Fruit fly (Drosophila melanogaster) whole organism, adult: Measurements from ENCODE around the gene CG43127.

Source experiments
- CG11617 ChIP-seq: fragments of 200-800 bp; sonication (Bioruptor generic); optimal IDR thresholded peaks from 2 replicates; lab custom pipeline; 2017; ENCODE audit warnings: mild to moderate bottlenecking, missing biosample characterization, missing genetic modification reagents, missing genetic modification characterization
- CG12768 ChIP-seq: fragments of 200-800 bp; sonication (Bioruptor generic); optimal IDR thresholded peaks from 2 replicates; lab custom pipeline; 2017; ENCODE audit warnings: missing biosample characterization, missing genetic modification characterization, mild to moderate bottlenecking, moderate library complexity, missing genetic modification reagents
- CG14711 ChIP-seq: fragments of 200-800 bp; sonication (Bioruptor generic); optimal IDR thresholded peaks from 2 replicates; lab custom pipeline; 2018; ENCODE audit warnings: missing biosample characterization, mild to moderate bottlenecking, missing genetic modification characterization, moderate library complexity
- CG1620 ChIP-seq: fragments of 200-800 bp; sonication (Bioruptor generic); optimal IDR thresholded peaks from 2 replicates; lab custom pipeline; 2016; ENCODE audit warnings: missing biosample characterization, missing genetic modification characterization
- CG33017 ChIP-seq: fragments of 200-800 bp; sonication (Bioruptor generic); optimal IDR thresholded peaks from 2 replicates; lab custom pipeline; 2018; ENCODE audit warnings: missing biosample characterization, mild to moderate bottlenecking, missing genetic modification characterization, moderate library complexity
- CG5204 ChIP-seq: fragments of 200-800 bp; sonication (Bioruptor generic); optimal IDR thresholded peaks from 2 replicates; lab custom pipeline; 2016; ENCODE audit warnings: missing biosample characterization, missing genetic modification characterization
- CG7045 ChIP-seq: fragments of 200-800 bp; sonication (Bioruptor generic); optimal IDR thresholded peaks from 2 replicates; lab custom pipeline; 2017; ENCODE audit warnings: missing biosample characterization, mild to moderate bottlenecking, missing genetic modification characterization
- CG7101 ChIP-seq: fragments of 200-800 bp; sonication (Bioruptor generic); optimal IDR thresholded peaks from 2 replicates; lab custom pipeline; 2018; ENCODE audit warnings: missing biosample characterization, mild to moderate bottlenecking, missing genetic modification characterization, moderate library complexity
- Clk ChIP-seq: fragments of 200-800 bp; sonication (Bioruptor generic); optimal IDR thresholded peaks from 2 replicates; lab custom pipeline; 2017; ENCODE audit warnings: missing biosample characterization, missing genetic modification characterization
- Crg-1 ChIP-seq: fragments of 200-800 bp; sonication (Bioruptor generic); optimal IDR thresholded peaks from 2 replicates; lab custom pipeline; 2016; ENCODE audit warnings: missing biosample characterization, missing genetic modification characterization
- Hr96 ChIP-seq: fragments of 200-800 bp; sonication (Bioruptor generic); optimal IDR thresholded peaks from 2 replicates; lab custom pipeline; 2016; ENCODE audit warnings: missing biosample characterization, missing genetic modification characterization
- Mnt ChIP-seq: fragments of 200-800 bp; sonication (Bioruptor generic); optimal IDR thresholded peaks from 2 replicates; lab custom pipeline; 2016; ENCODE audit warnings: missing biosample characterization, mild to moderate bottlenecking, missing genetic modification characterization
- bab1 ChIP-seq: fragments of 200-800 bp; sonication (Bioruptor generic); optimal IDR thresholded peaks from 3 replicates; lab custom pipeline; 2019; ENCODE audit warnings: missing biosample characterization, mild to moderate bottlenecking, missing genetic modification characterization, moderate library complexity
- cic ChIP-seq: fragments of 200-800 bp; sonication (Bioruptor generic); optimal IDR thresholded peaks from 2 replicates; lab custom pipeline; 2017; ENCODE audit warnings: missing biosample characterization, mild to moderate bottlenecking, missing genetic modification characterization, moderate library complexity
- cnc ChIP-seq, 2 experiments: fragments of >200 bp; optimal IDR thresholded peaks; 2 replicates each; lab custom pipeline; 2017
- kay ChIP-seq: fragments of 200-800 bp; sonication (Bioruptor generic); peaks from one replicate; lab custom pipeline; 2016; ENCODE audit warnings: missing biosample characterization, missing genetic modification characterization, borderline replicate concordance
- ovo ChIP-seq: fragments of 200-800 bp; sonication (Bioruptor generic); optimal IDR thresholded peaks from 2 replicates; lab custom pipeline; 2016; ENCODE audit warnings: missing biosample characterization, missing genetic modification characterization
- pad ChIP-seq: fragments of 200-800 bp; sonication (Bioruptor generic); optimal IDR thresholded peaks from 3 replicates; lab custom pipeline; 2017; ENCODE audit warnings: missing biosample characterization, missing genetic modification characterization, mild to moderate bottlenecking, moderate library complexity, missing genetic modification reagents
- tj ChIP-seq: fragments of 200-800 bp; sonication (Bioruptor generic); optimal IDR thresholded peaks from 3 replicates; lab custom pipeline; 2017; ENCODE audit warnings: missing biosample characterization, mild to moderate bottlenecking, missing genetic modification characterization, moderate library complexity
- toe ChIP-seq: fragments of 200-800 bp; sonication (Bioruptor generic); optimal IDR thresholded peaks from 2 replicates; lab custom pipeline; 2016; ENCODE audit warnings: missing biosample characterization, missing genetic modification characterization

Gene CG43127

DNA sequence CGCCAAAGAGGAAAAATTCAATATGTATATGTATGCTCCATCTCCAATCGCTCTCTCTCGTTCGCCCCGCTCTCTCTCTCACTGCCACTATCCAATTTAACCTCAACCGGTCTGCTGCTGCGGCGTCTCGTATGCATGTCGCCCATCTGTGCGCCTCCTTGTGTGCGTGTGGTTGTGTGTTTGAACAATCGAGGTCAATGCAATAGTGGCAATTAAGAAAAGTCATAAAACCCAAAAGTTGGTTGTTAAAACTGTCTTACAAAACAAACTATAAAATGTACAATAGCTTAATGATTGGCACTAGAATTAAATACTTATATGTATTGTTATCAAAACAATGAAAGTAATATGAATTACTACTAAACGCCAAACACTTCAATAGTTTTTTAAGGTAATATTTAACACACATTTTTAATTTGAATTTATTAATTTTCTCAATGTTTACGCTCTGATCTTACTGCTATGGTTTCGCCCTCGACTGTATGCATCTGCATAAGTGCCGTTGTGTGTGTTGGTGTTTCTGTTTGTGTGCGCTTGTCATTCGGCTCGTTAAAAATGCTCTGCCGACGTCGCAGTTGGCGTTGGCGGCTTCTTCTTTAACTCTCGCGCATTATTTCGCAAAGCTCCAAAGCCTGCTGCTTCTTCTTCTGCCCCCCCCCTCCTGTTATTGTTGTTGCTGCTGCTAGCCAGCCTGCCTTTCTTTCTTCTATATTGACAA lies 40.2 kb upstream of the CG43127 start:
- TF ChIP-seq CG12768 (GFP tag; lab: Kevin White, UChicago) (peak; percentile 98), ovo (GFP tag; lab: Kevin White, UChicago) (peak; percentile 81), cnc (optimal IDR thresholded peaks at IDR 0.05; lab: Kevin White, UChicago) (no peak), kay (GFP tag; lab: Kevin White, UChicago) (peak; percentile 85), Clk (peak; percentile 93), CG5204 (GFP tag; lab: Kevin White, UChicago) (no peak), toe (GFP tag; lab: Kevin White, UChicago) (peak; percentile 97), bab1 (peak; percentile 96), Mnt (GFP tag; lab: Kevin White, UChicago) (peak; percentile 84), CG7045 (GFP tag; lab: Kevin White, UChicago) (peak; percentile 98), tj (GFP tag; lab: Kevin White, UChicago) (peak; percentile 91), cic (GFP tag; lab: Kevin White, UChicago) (peak; percentile 90), CG33017 (tag; lab: Kevin White, UChicago) (peak; percentile 98), CG14711 (tag; lab: Kevin White, UChicago) (peak; percentile 90), pad (peak; percentile 89), CG7101 (peak; percentile 97), CG1620 (GFP tag; lab: Kevin White, UChicago) (peak; percentile 77), CG11617 (peak; percentile 99), Hr96 (GFP tag; lab: Kevin White, UChicago) (peak; percentile 88), Crg-1 (GFP tag; lab: Kevin White, UChicago) (peak; percentile 88)

DNA sequence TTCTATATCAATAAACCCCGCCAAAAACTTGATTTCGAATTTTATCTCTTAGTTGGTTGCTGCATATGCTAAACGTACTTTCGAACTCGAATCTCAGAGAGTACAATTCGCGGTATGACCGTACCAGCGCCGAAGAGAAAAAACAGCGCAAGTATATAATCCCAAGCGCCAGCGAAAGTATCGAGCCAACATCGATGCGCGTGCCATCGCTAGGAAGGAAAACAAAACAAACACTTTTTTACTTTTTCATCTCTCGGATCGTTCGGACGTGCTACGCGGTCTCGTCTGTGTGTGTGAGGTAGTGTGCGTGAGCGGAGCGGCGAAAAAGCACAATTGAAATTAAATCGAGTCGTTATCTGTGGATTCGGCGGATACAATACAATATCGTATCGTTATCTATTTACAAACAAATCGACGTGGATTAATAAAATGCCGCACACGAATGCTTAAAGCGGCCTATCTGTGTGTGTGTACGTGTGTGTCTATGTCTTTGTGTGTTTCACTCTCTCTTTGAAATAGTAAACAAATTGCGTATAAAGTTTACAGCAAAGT lies 39.2 kb upstream of the CG43127 start, which contains the start of gene simj:
TSS of gene simj (plus strand) at position 229 of the 552 bp plus-strand sequence.
- peak; percentile 39 for TF ChIP-seq CG14711 (tag; lab: Kevin White, UChicago)
- TF ChIP-seq CG12768 (GFP tag; lab: Kevin White, UChicago), result peak; percentile 72
- peak; percentile 28 for TF ChIP-seq CG7045 (GFP tag; lab: Kevin White, UChicago)
- peak; percentile 54 for TF ChIP-seq Hr96 (GFP tag; lab: Kevin White, UChicago)
- TF ChIP-seq Crg-1 (GFP tag; lab: Kevin White, UChicago), result peak; percentile 43
- peak; percentile 76 for TF ChIP-seq bab1
- TF ChIP-seq tj (GFP tag; lab: Kevin White, UChicago), result peak; percentile 51
- peak; percentile 59 for TF ChIP-seq CG11617
- TF ChIP-seq cnc (optimal IDR thresholded peaks at IDR 0.05; lab: Kevin White, UChicago), result no peak
- peak; percentile 76 for TF ChIP-seq CG33017 (tag; lab: Kevin White, UChicago)
- TF ChIP-seq ovo (GFP tag; lab: Kevin White, UChicago), result peak; percentile 56
- TF ChIP-seq Clk, result no peak
- peak; percentile 78 for TF ChIP-seq CG7101
- TF ChIP-seq pad, result peak; percentile 45
- TF ChIP-seq toe (GFP tag; lab: Kevin White, UChicago), result peak; percentile 6
- TF ChIP-seq CG1620 (GFP tag; lab: Kevin White, UChicago), result peak; percentile 39
- TF ChIP-seq cic (GFP tag; lab: Kevin White, UChicago), result peak; percentile 89
- TF ChIP-seq kay (GFP tag; lab: Kevin White, UChicago), result peak; percentile 67
- TF ChIP-seq Mnt (GFP tag; lab: Kevin White, UChicago), result peak; percentile 78
- TF ChIP-seq CG5204 (GFP tag; lab: Kevin White, UChicago), result no peak

DNA sequence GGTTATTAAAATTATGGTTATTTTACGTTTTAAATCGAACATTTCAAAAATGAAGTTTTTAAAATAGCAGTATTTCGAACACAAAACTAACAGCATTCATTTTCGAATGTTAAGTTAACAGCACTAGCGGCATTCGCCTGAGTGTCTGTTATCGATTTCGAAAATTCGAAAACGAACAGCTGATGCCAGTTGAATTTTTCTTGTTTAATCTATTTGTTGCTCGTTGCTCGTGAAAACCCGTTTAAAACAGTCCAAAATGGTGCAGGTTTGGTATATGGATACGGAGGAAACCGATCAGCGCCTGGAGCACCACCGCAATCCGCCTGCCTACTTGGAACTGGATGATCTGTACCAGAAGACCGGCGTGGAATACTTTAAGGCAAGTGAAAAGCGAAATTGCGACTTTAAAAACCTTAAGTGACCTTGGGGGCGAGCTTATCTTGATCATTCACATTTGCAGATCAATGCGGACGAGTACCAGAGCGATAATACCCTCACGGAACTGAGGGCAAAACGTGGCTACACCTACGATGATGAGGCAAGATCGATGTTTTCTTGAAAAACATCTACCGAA lies 37.9 kb upstream of the CG43127 start, which contains the start of gene Adi1:
TSS of gene Adi1 (plus strand) at position 187 of the 574 bp plus-strand sequence.
- TF ChIP-seq CG7101 (no peak), bab1 (peak; percentile 33)

DNA sequence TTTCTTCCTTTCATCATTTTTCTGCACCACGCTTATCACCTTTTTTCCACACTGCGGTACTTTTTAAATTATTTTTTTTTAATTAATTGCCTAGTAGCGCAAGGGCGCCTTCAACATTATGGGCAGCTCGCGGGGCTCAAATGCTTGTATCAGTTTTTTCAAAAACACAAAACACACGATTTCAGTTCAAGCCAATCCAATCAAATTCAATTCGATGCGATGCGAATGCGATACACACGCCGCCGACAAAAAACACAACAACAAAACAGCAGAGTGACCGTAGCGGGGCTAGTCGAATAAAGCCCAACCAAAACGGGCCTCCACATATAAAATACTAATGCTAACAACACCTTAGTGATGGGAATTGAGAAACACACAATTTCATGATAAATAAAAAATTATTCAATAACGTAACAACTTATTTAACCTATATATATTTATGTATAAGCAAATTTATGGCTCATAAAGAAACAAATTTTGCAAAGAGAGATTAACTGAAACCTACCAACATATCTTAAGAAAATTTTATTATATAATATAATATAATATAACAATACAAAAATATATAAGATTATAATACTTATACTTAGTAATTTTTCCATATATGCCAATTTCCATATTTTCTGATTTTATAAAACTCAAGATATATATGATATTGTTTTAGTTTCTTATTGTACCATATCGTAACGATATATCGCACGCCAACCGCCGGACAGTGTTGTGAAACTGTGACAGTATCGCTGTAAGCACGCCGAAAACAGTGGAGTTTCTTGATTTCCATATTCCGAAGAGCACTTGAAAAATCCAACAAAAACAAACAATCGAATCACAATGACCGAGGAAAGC lies 35.6 kb upstream of the CG43127 start, which contains the start of the genes CG32066 and CG8003:
TSS of gene CG32066 (minus strand) at position 270 of the 846 bp plus-strand sequence.
TSS of gene CG8003 (plus strand) at position 732 of the 846 bp plus-strand sequence.
- peak; percentile 55 for TF ChIP-seq bab1
- TF ChIP-seq kay (GFP tag; lab: Kevin White, UChicago), result no peak
- no peak for TF ChIP-seq CG33017 (tag; lab: Kevin White, UChicago)
- no peak for TF ChIP-seq Hr96 (GFP tag; lab: Kevin White, UChicago)
- peak; percentile 7 for TF ChIP-seq ovo (GFP tag; lab: Kevin White, UChicago)
- TF ChIP-seq CG1620 (GFP tag; lab: Kevin White, UChicago), result peak; percentile 42
- TF ChIP-seq Crg-1 (GFP tag; lab: Kevin White, UChicago), result peak; percentile 13
- TF ChIP-seq Clk, result no peak
- TF ChIP-seq CG5204 (GFP tag; lab: Kevin White, UChicago), result no peak
- no peak for TF ChIP-seq toe (GFP tag; lab: Kevin White, UChicago)
- peak; percentile 68 for TF ChIP-seq Mnt (GFP tag; lab: Kevin White, UChicago)
- peak; percentile 69 for TF ChIP-seq CG7101
- peak; percentile 81 for TF ChIP-seq tj (GFP tag; lab: Kevin White, UChicago)
- no peak for TF ChIP-seq cnc (optimal IDR thresholded peaks at IDR 0.05; lab: Kevin White, UChicago)
- peak; percentile 41 for TF ChIP-seq CG11617
- peak; percentile 32 for TF ChIP-seq CG12768 (GFP tag; lab: Kevin White, UChicago)
- TF ChIP-seq CG14711 (tag; lab: Kevin White, UChicago), result no peak
- TF ChIP-seq pad, result peak; percentile 42
- peak; percentile 34 for TF ChIP-seq CG7045 (GFP tag; lab: Kevin White, UChicago)
- peak; percentile 31 for TF ChIP-seq cic (GFP tag; lab: Kevin White, UChicago)
